Fruit fly (Drosophila melanogaster): ENCODE measurements around the gene PrBP.

Gene PrBP

dm6 chr2L:8717618-8718336 is 32.0 kb upstream of the PrBP start (continued):
- peak; percentile 63 for TF ChIP-seq psq (GFP tag; optimal IDR thresholded peaks at IDR 0.05)
- peak; percentile 96 for TF ChIP-seq abd-A (tag; optimal IDR thresholded peaks at IDR 0.05)
- peak; percentile 85 for TF ChIP-seq Blimp-1 (GFP tag; optimal IDR thresholded peaks at IDR 0.05)
- TF ChIP-seq Sox102F (GFP tag; optimal IDR thresholded peaks at IDR 0.05): peak; percentile 93
- peak; percentile 93 for TF ChIP-seq CG13424 (tag; optimal IDR thresholded peaks at IDR 0.05)
- no peak for TF ChIP-seq CG14860 (GFP tag; IDR thresholded peaks at IDR 0.05; ENCODE audit: partially characterized antibody)
- no peak for TF ChIP-seq CG7271 (tag; optimal IDR thresholded peaks at IDR 0.05)
- peak; percentile 88 for TF ChIP-seq CG18476 (GFP tag; optimal IDR thresholded peaks at IDR 0.05)
- peak; percentile 65 for TF ChIP-seq Bteb2 (GFP tag; optimal IDR thresholded peaks at IDR 0.05)
- TF ChIP-seq wdn (GFP tag; IDR thresholded peaks at IDR 0.05): peak; percentile 84
- peak; percentile 62 for TF ChIP-seq CG15696 (tag; optimal IDR thresholded peaks at IDR 0.05)
- TF ChIP-seq CG3726 (GFP tag; IDR thresholded peaks at IDR 0.05): 0 out of 3 replicates have a peak, but pooled peaks have one; percentile 50
- TF ChIP-seq Lim3 (GFP tag; IDR thresholded peaks at IDR 0.05): no peak
- TF ChIP-seq CG16863 (GFP tag; optimal IDR thresholded peaks at IDR 0.05): peak; percentile 66
- no peak for TF ChIP-seq hth (optimal IDR thresholded peaks at IDR 0.05)
- TF ChIP-seq Doc3 (GFP tag; IDR thresholded peaks at IDR 0.05; ENCODE audit: partially characterized antibody): no peak
- no peak for TF ChIP-seq ac (GFP tag; optimal IDR thresholded peaks at IDR 0.05)
- TF ChIP-seq dimm (GFP tag; IDR thresholded peaks at IDR 0.05): no peak
- peak; percentile 70 for TF ChIP-seq disco-r (GFP tag; optimal IDR thresholded peaks at IDR 0.05)
- TF ChIP-seq sens (GFP tag): peak; percentile 91
- peak; percentile 60 for TF ChIP-seq CG4617 (GFP tag; optimal IDR thresholded peaks at IDR 0.05; ENCODE audit: borderline replicate concordance)
- peak; percentile 70; the same call in 1 of the 2 replicates for TF ChIP-seq ranshi (GFP tag; IDR thresholded peaks at IDR 0.05)
- peak; percentile 36 for TF ChIP-seq bab2 (GFP tag; optimal IDR thresholded peaks at IDR 0.05)
- no peak; the same call in 1 of the 2 replicates for TF ChIP-seq cas (GFP tag; IDR thresholded peaks at IDR 0.05)
- peak; percentile 86 for TF ChIP-seq CG6689 (GFP tag; IDR thresholded peaks at IDR 0.05)
- TF ChIP-seq ind (GFP tag; optimal IDR thresholded peaks at IDR 0.05): peak; percentile 87
- peak; percentile 85 for TF ChIP-seq CG10267 (tag; optimal IDR thresholded peaks at IDR 0.05)
- TF ChIP-seq CG12769 (tag; optimal IDR thresholded peaks at IDR 0.05): peak; percentile 63
- TF ChIP-seq CG18011 (GFP tag; optimal IDR thresholded peaks at IDR 0.05): peak; percentile 76
- TF ChIP-seq Hmx (GFP tag; optimal IDR thresholded peaks at IDR 0.05): peak; percentile 66
- TF ChIP-seq CG10209 (GFP tag; optimal IDR thresholded peaks at IDR 0.05): peak; percentile 94
- TF ChIP-seq kah (GFP tag; optimal IDR thresholded peaks at IDR 0.05): peak; percentile 50
- peak; percentile 90 for TF ChIP-seq lmd (GFP tag; IDR thresholded peaks at IDR 0.05)
- TF ChIP-seq CG4707 (GFP tag; optimal IDR thresholded peaks at IDR 0.05): peak; percentile 78
- TF ChIP-seq lilli (GFP tag; optimal IDR thresholded peaks at IDR 0.05): peak; percentile 86
- 0 out of 2 replicates have a peak, but pooled peaks have one; percentile 49 for TF ChIP-seq ro (GFP tag; IDR thresholded peaks at IDR 0.05)
- peak; percentile 86 for TF ChIP-seq CG13123 (GFP tag; optimal IDR thresholded peaks at IDR 0.05)
- TF ChIP-seq Hr51 (GFP tag; optimal IDR thresholded peaks at IDR 0.05): peak; percentile 60 to 96
- TF ChIP-seq CG2678 (tag; optimal IDR thresholded peaks at IDR 0.05): peak; percentile 96
- TF ChIP-seq Asciz (GFP tag; optimal IDR thresholded peaks at IDR 0.05): peak; percentile 87
- peak; percentile 66 for TF ChIP-seq HLH54F (GFP tag; optimal IDR thresholded peaks at IDR 0.05)
- TF ChIP-seq H2.0 (GFP tag; IDR thresholded peaks at IDR 0.05): peak; percentile 65; the same call in 1 of the 2 replicates
- TF ChIP-seq z (GFP tag; IDR thresholded peaks at IDR 0.05): 0 out of 3 replicates have a peak, but pooled peaks have one; percentile 37
- peak; percentile 78 for TF ChIP-seq CG12219 (GFP tag; optimal IDR thresholded peaks at IDR 0.05)
- no peak for TF ChIP-seq CG17186 (GFP tag; optimal IDR thresholded peaks at IDR 0.05)
- TF ChIP-seq CG31441 (GFP tag; IDR thresholded peaks at IDR 0.05): peak; percentile 94
- 0 out of 4 replicates have a peak, but pooled peaks have one; percentile 31 for TF ChIP-seq Gug (GFP tag; IDR thresholded peaks at IDR 0.05)
- TF ChIP-seq ato (GFP tag; IDR thresholded peaks at IDR 0.05; ENCODE audit: partially characterized antibody): no peak
- TF ChIP-seq Ets97D (GFP tag; optimal IDR thresholded peaks at IDR 0.05): no peak

Data from whole organism, embryonic.